Worm (Caenorhabditis elegans) whole organism, mixed stage, embryonic: Measurements from ENCODE around the gene pho-10.

ENCODE experiments used
- M03D4.4 ChIP-seq: sonication (generic microtip); optimal IDR thresholded peaks from 2 replicates; lab custom pipeline; 2017; ENCODE audit warnings: mild to moderate bottlenecking, missing genetic modification characterization, missing compliant biosample characterization
- bed-3 ChIP-seq: fragments of 200-800 bp; sonication (Bioruptor generic); optimal IDR thresholded peaks from 3 replicates; lab custom pipeline; 2018; ENCODE audit warnings: mild to moderate bottlenecking, missing genetic modification characterization, moderate library complexity, missing compliant biosample characterization
- blmp-1 ChIP-seq: fragments of 150-350 bp; optimal IDR thresholded peaks from 2 replicates; lab custom pipeline; 2014; ENCODE audit warnings: missing biosample characterization, missing genetic modification characterization
- ceh-39 ChIP-seq: fragments of 150-350 bp; optimal IDR thresholded peaks from 2 replicates; lab custom pipeline; 2014; ENCODE audit warnings: missing biosample characterization, missing genetic modification characterization
- ceh-43 ChIP-seq: fragments of 200-800 bp; sonication (Bioruptor generic); optimal IDR thresholded peaks from 2 replicates; lab custom pipeline; 2018; ENCODE audit warnings: mild to moderate bottlenecking, missing genetic modification characterization, moderate library complexity, missing compliant biosample characterization
- ceh-83 ChIP-seq: fragments of 200-800 bp; sonication (Bioruptor generic); optimal IDR thresholded peaks from 2 replicates; lab custom pipeline; 2018; ENCODE audit warnings: mild to moderate bottlenecking, missing genetic modification characterization, missing compliant biosample characterization
- ces-1 ChIP-seq: fragments of 150-350 bp; optimal IDR thresholded peaks from 2 replicates; lab custom pipeline; 2014; ENCODE audit warnings: missing biosample characterization, missing genetic modification reagents, missing genetic modification characterization
- cnd-1 ChIP-seq: fragments of 200-800 bp; sonication (Bioruptor generic); optimal IDR thresholded peaks from 2 replicates; lab custom pipeline; 2018; ENCODE audit warnings: mild to moderate bottlenecking, missing genetic modification characterization, missing compliant biosample characterization
- drap-1 ChIP-seq: fragments of 200-800 bp; sonication (Bioruptor generic); optimal IDR thresholded peaks from 3 replicates; lab custom pipeline; 2018; ENCODE audit warnings: mild to moderate bottlenecking, missing genetic modification characterization, missing compliant biosample characterization
- elt-1 ChIP-seq: sonication (generic microtip); optimal IDR thresholded peaks from 2 replicates; lab custom pipeline; 2017; ENCODE audit warnings: missing genetic modification characterization, mild to moderate bottlenecking, missing compliant biosample characterization, antibody characterized with exemption, moderate library complexity, borderline replicate concordance; ENCODE audit not compliant: insufficient read depth
- elt-3 ChIP-seq: fragments of 150-350 bp; optimal IDR thresholded peaks from 2 replicates; lab custom pipeline; 2014; ENCODE audit warnings: missing biosample characterization, missing genetic modification characterization
- flh-1 ChIP-seq: fragments of 200-800 bp; sonication (Bioruptor generic); optimal IDR thresholded peaks from 2 replicates; lab custom pipeline; 2018; ENCODE audit warnings: mild to moderate bottlenecking, missing genetic modification characterization, moderate library complexity, missing compliant biosample characterization
- ham-2 ChIP-seq: fragments of 200-800 bp; sonication (Bioruptor generic); optimal IDR thresholded peaks from 2 replicates; lab custom pipeline; 2018; ENCODE audit warnings: mild to moderate bottlenecking, missing genetic modification characterization, missing compliant biosample characterization
- hlh-1 ChIP-seq: fragments of 150-350 bp; optimal IDR thresholded peaks from 2 replicates; lab custom pipeline; 2014; ENCODE audit warnings: missing biosample characterization, missing genetic modification reagents, missing genetic modification characterization
- lin-13 ChIP-seq: fragments of 150-350 bp; optimal IDR thresholded peaks from 2 replicates; lab custom pipeline; 2014; ENCODE audit warnings: missing biosample characterization, missing genetic modification characterization
- lin-32 ChIP-seq: fragments of 200-800 bp; sonication (Bioruptor generic); optimal IDR thresholded peaks from 2 replicates; lab custom pipeline; 2018; ENCODE audit warnings: mild to moderate bottlenecking, missing genetic modification characterization, missing compliant biosample characterization
- lsy-2 ChIP-seq: fragments of 150-350 bp; optimal IDR thresholded peaks from 2 replicates; lab custom pipeline; 2014; ENCODE audit warnings: missing biosample characterization, missing genetic modification characterization
- mab-5 ChIP-seq: fragments of 150-350 bp; optimal IDR thresholded peaks from 2 replicates; lab custom pipeline; 2014; ENCODE audit warnings: missing biosample characterization, missing genetic modification characterization
- mep-1 ChIP-seq: fragments of 150-350 bp; optimal IDR thresholded peaks from 2 replicates; lab custom pipeline; 2017; ENCODE audit warnings: missing biosample characterization, missing genetic modification reagents, missing genetic modification characterization, inconsistent platforms
- nhr-2 ChIP-seq: fragments of 150-350 bp; optimal IDR thresholded peaks from 2 replicates; lab custom pipeline; 2014; ENCODE audit warnings: missing biosample characterization, missing genetic modification characterization
- nhr-237 ChIP-seq: fragments of 150-350 bp; optimal IDR thresholded peaks from 2 replicates; lab custom pipeline; 2014; ENCODE audit warnings: missing biosample characterization, missing genetic modification characterization
- nhr-28 ChIP-seq: fragments of 150-350 bp; optimal IDR thresholded peaks from 2 replicates; lab custom pipeline; 2014; ENCODE audit warnings: missing biosample characterization, missing genetic modification characterization
- nhr-76 ChIP-seq: sonication (generic microtip); optimal IDR thresholded peaks from 2 replicates; lab custom pipeline; 2017; ENCODE audit warnings: missing biosample characterization, missing genetic modification characterization
- pha-4 ChIP-seq: fragments of 150-350 bp; optimal IDR thresholded peaks from 2 replicates; lab custom pipeline; 2018; ENCODE audit warnings: missing biosample characterization, missing genetic modification reagents, missing genetic modification characterization
- sem-2 ChIP-seq: fragments of 200-800 bp; sonication (Bioruptor generic); optimal IDR thresholded peaks from 2 replicates; lab custom pipeline; 2018; ENCODE audit warnings: mild to moderate bottlenecking, missing genetic modification characterization, missing compliant biosample characterization
- snpc-4 ChIP-seq: fragments of 150-350 bp; optimal IDR thresholded peaks from 2 replicates; lab custom pipeline; 2014; ENCODE audit warnings: missing biosample characterization, missing genetic modification characterization
- sptf-1 ChIP-seq: sonication (generic microtip); optimal IDR thresholded peaks from 2 replicates; lab custom pipeline; 2017; ENCODE audit warnings: mild to moderate bottlenecking, missing genetic modification characterization, moderate library complexity, missing compliant biosample characterization
- tbx-8 ChIP-seq: fragments of 200-800 bp; sonication (Bioruptor generic); optimal IDR thresholded peaks from 2 replicates; lab custom pipeline; 2018; ENCODE audit warnings: mild to moderate bottlenecking, missing genetic modification characterization, moderate library complexity, missing compliant biosample characterization
- unc-120 ChIP-seq: sonication (generic microtip); optimal IDR thresholded peaks from 2 replicates; lab custom pipeline; 2017; ENCODE audit warnings: missing genetic modification characterization, missing compliant biosample characterization; ENCODE audit not compliant: poor library complexity, severe bottlenecking
- unc-39 ChIP-seq: fragments of 150-350 bp; optimal IDR thresholded peaks from 2 replicates; lab custom pipeline; 2014; ENCODE audit warnings: missing biosample characterization, missing genetic modification characterization
- zip-8 ChIP-seq: fragments of 150-350 bp; optimal IDR thresholded peaks from 2 replicates; lab custom pipeline; 2014; ENCODE audit warnings: missing biosample characterization, missing genetic modification characterization
- ztf-11 ChIP-seq: fragments of 150-350 bp; optimal IDR thresholded peaks from 2 replicates; lab custom pipeline; 2014; ENCODE audit warnings: missing biosample characterization, missing genetic modification characterization

Gene pho-10

DNA sequence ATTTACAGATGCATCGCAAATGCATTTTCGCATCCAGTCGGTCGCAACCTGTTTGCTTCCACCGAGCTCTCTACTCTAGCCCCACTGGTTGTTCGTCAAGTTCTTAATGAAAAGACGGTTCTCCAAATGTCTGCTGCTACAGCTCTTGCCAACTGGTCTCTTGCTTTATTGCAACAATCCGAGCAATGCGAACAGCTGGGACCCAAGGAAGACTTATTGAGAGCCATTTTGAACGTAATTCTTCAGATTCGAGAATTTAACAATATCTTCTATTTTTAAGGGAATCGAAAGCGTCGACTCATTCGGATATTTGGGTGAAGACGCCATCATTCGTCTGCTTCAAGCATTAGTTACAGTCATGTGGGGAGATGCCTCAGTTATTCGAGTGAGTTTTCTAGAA lies 22.9 kb upstream of the pho-10 start:
- TF ChIP-seq lin-32 (GFP tag; lab: Kevin White, UChicago) (no peak), unc-39 (tag; lab: Kevin White, UChicago) (no peak), sptf-1 (tag; lab: Kevin White, UChicago) (no peak), ces-1 (GFP tag; lab: Kevin White, UChicago) (no peak), zip-8 (tag; lab: Kevin White, UChicago) (no peak), lin-13 (tag; lab: Kevin White, UChicago) (no peak), blmp-1 (tag; lab: Kevin White, UChicago) (no peak), tbx-8 (GFP tag; lab: Kevin White, UChicago) (no peak), ceh-43 (GFP tag; lab: Kevin White, UChicago) (no peak), bed-3 (no peak), mab-5 (tag; lab: Kevin White, UChicago) (no peak), ham-2 (GFP tag; lab: Kevin White, UChicago) (no peak), nhr-2 (tag; lab: Kevin White, UChicago) (no peak), nhr-76 (tag; lab: Kevin White, UChicago) (no peak)

DNA sequence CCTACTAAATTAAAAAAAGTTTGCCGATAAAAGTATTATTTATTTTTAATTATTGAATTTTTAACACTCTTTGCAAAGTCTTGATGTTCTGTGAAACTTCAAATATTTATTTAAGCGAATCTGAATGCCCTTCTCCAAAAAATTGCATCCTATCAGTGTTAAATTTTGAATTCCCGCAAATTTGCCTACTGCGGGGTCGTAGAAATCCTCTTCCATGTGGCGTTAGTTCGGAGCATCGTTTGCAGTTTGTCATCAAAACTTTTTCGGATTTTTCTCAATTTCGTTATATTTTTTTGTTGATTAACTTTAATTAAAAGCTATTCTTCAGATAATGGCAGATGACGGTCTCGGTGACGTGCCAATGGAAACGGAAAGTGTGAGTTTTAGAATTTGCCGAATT lies 20.1 kb upstream of the pho-10 start, which contains the start of gene ufd-3:
ufd-3 (plus strand) TSS at position 324 of the 400 bp plus-strand sequence.
- TF ChIP-seq nhr-237 (tag; lab: Kevin White, UChicago) (peak; percentile 76), flh-1 (no peak), ztf-11 (tag; lab: Kevin White, UChicago) (no peak), sptf-1 (tag; lab: Kevin White, UChicago) (peak; percentile 74), M03D4.4 (no peak), cnd-1 (peak; percentile 36), zip-8 (tag; lab: Kevin White, UChicago) (no peak), sem-2 (GFP tag; lab: Kevin White, UChicago) (no peak), unc-39 (tag; lab: Kevin White, UChicago) (no peak), lin-13 (tag; lab: Kevin White, UChicago) (peak; percentile 81), lsy-2 (peak; percentile 81), pha-4 (tag; lab: Kevin White, UChicago) (peak; percentile 82), lin-32 (GFP tag; lab: Kevin White, UChicago) (no peak), blmp-1 (tag; lab: Kevin White, UChicago) (no peak), ces-1 (GFP tag; lab: Kevin White, UChicago) (peak; percentile 61), hlh-1 (tag; lab: Kevin White, UChicago) (peak; percentile 54), drap-1 (GFP tag; lab: Kevin White, UChicago) (peak; percentile 34), nhr-28 (tag; lab: Kevin White, UChicago) (no peak), snpc-4 (tag; lab: Kevin White, UChicago) (no peak), ham-2 (GFP tag; lab: Kevin White, UChicago) (no peak), mep-1 (peak; percentile 91), nhr-2 (tag; lab: Kevin White, UChicago) (no peak)

DNA sequence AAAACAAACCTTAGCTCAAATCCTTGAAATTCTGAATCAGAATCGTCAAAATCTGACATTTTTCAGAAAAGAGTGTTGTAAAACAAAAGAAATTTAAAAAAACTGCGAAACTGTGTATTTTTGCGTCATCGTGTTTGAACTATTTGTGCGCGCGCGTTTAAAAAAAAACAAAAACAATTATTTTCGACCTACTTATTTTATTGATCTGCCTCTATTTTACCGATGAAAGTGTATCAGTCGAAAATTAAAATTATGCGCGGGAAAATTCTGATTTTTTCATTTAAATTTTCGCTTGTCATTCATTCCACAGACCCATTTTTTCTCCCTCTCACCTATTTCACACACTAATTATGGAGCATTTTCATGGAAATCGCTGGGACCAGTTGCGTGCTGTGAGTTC lies 18.5 kb upstream of the pho-10 start, which contains the start of the genes C05C10.7 and C05C10.5:
C05C10.7 (minus strand) TSS at position 95 of the 400 bp plus-strand sequence.
C05C10.5 (plus strand) TSS at position 164 of the 400 bp plus-strand sequence.
- TF ChIP-seq elt-1 (tag; lab: Kevin White, UChicago) (no peak), zip-8 (tag; lab: Kevin White, UChicago) (no peak), nhr-2 (tag; lab: Kevin White, UChicago) (no peak), mep-1 (no peak), unc-120 (tag; lab: Kevin White, UChicago) (no peak), bed-3 (no peak), elt-3 (tag; lab: Kevin White, UChicago) (no peak), cnd-1 (no peak), pha-4 (tag; lab: Kevin White, UChicago) (no peak), ces-1 (GFP tag; lab: Kevin White, UChicago) (no peak), ceh-83 (GFP tag; lab: Kevin White, UChicago) (no peak), lin-32 (GFP tag; lab: Kevin White, UChicago) (no peak), ztf-11 (tag; lab: Kevin White, UChicago) (no peak), ceh-39 (no peak)

DNA sequence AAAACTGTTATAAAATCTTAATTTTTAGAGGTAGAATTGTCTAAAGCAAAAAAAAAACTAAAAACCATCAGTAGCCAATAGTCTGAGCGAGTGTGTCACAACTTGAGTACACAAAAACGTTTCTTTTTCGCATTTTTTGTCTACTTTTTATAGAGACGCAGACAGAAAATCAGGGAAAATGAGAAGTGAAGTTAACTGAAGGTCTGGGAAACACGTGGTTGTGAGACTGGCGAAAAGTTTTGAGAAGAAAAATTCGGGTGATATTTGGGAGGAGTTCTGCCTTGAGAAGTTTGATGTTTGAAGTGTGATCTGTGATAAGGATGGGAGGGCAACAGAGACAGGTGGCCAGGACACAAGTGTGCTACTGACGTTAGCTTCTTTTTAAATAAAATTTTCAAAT lies 17.2 kb upstream of the pho-10 start:
- no peak for TF ChIP-seq elt-3 (tag; lab: Kevin White, UChicago)
- TF ChIP-seq bed-3, result no peak
- TF ChIP-seq nhr-2 (tag; lab: Kevin White, UChicago), result no peak
- no peak for TF ChIP-seq ham-2 (GFP tag; lab: Kevin White, UChicago)
- no peak for TF ChIP-seq elt-1 (tag; lab: Kevin White, UChicago)
- TF ChIP-seq nhr-28 (tag; lab: Kevin White, UChicago), result no peak
- peak; percentile 38 for TF ChIP-seq hlh-1 (tag; lab: Kevin White, UChicago)
